Fruit fly (Drosophila melanogaster) Kc167 (cell line): Measurements from ENCODE around the gene aqrs.
"Not testable (repeated sequence)": the region's sequence is repeated elsewhere in the genome, so short reads cannot be mapped to it uniquely, and the experiment has no call there.

Experiments used
- Myc ChIP-seq: fragments of >200 bp; optimal IDR thresholded peaks from 2 replicates; lab custom pipeline; 2017; ENCODE audit warnings: missing external identifiers
- Sin3A ChIP-seq: fragments of >200 bp; optimal IDR thresholded peaks from 2 replicates; lab custom pipeline; 2018; ENCODE audit warnings: missing external identifiers
- h ChIP-seq: fragments of >200 bp; optimal IDR thresholded peaks from 3 replicates; lab custom pipeline; 2018; ENCODE audit warnings: missing external identifiers
- insv ChIP-seq: fragments of >200 bp; optimal IDR thresholded peaks from 3 replicates; lab custom pipeline; 2018; ENCODE audit warnings: missing external identifiers
- psq ChIP-seq: fragments of >200 bp; optimal IDR thresholded peaks from 2 replicates; lab custom pipeline; 2017; ENCODE audit warnings: missing external identifiers
- ttk ChIP-seq: sonication (Bioruptor generic); optimal IDR thresholded peaks from 2 replicates; lab custom pipeline; 2017; ENCODE audit warnings: missing external identifiers

DNA sequence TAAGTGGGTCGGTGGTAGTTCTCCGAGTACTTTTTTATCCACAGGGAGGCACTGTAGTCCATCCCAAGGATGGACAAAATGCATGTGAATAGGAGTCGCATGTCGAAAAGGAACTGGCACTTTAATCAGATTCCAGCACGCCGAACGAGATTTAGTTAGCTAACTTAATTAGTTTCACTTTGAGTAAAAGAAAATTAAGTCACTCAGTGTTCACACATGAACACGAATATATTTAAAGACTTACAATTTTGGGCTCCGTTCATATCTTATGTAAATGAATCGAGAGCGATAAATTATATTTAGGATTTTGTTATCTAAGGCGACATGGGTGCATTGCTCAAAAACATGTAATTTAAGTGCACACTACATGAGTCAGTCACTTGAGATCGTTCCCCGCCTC is at the start of gene aqrs:
- not testable (repeated sequence) for TF ChIP-seq h (lab: Kevin White, UChicago); psq; Myc (lab: Kevin White, UChicago); Sin3A; insv (lab: Kevin White, UChicago); ttk (lab: Kevin White, UChicago)
